Worm (Caenorhabditis elegans) whole organism, mixed stage, embryonic: ENCODE results near the gene nlp-43.

ENCODE experiments used
- M03D4.4 ChIP-seq: sonication (generic microtip); optimal IDR thresholded peaks from 2 replicates; lab custom pipeline; 2017; ENCODE audit warnings: mild to moderate bottlenecking, missing genetic modification characterization, missing compliant biosample characterization
- bed-3 ChIP-seq: fragments of 200-800 bp; sonication (Bioruptor generic); optimal IDR thresholded peaks from 3 replicates; lab custom pipeline; 2018; ENCODE audit warnings: mild to moderate bottlenecking, missing genetic modification characterization, moderate library complexity, missing compliant biosample characterization
- blmp-1 ChIP-seq: fragments of 150-350 bp; optimal IDR thresholded peaks from 2 replicates; lab custom pipeline; 2014; ENCODE audit warnings: missing biosample characterization, missing genetic modification characterization
- ceh-39 ChIP-seq: fragments of 150-350 bp; optimal IDR thresholded peaks from 2 replicates; lab custom pipeline; 2014; ENCODE audit warnings: missing biosample characterization, missing genetic modification characterization
- ceh-43 ChIP-seq: fragments of 200-800 bp; sonication (Bioruptor generic); optimal IDR thresholded peaks from 2 replicates; lab custom pipeline; 2018; ENCODE audit warnings: mild to moderate bottlenecking, missing genetic modification characterization, moderate library complexity, missing compliant biosample characterization
- ceh-83 ChIP-seq: fragments of 200-800 bp; sonication (Bioruptor generic); optimal IDR thresholded peaks from 2 replicates; lab custom pipeline; 2018; ENCODE audit warnings: mild to moderate bottlenecking, missing genetic modification characterization, missing compliant biosample characterization
- ces-1 ChIP-seq: fragments of 150-350 bp; optimal IDR thresholded peaks from 2 replicates; lab custom pipeline; 2014; ENCODE audit warnings: missing biosample characterization, missing genetic modification reagents, missing genetic modification characterization
- cnd-1 ChIP-seq: fragments of 200-800 bp; sonication (Bioruptor generic); optimal IDR thresholded peaks from 2 replicates; lab custom pipeline; 2018; ENCODE audit warnings: mild to moderate bottlenecking, missing genetic modification characterization, missing compliant biosample characterization
- drap-1 ChIP-seq: fragments of 200-800 bp; sonication (Bioruptor generic); optimal IDR thresholded peaks from 3 replicates; lab custom pipeline; 2018; ENCODE audit warnings: mild to moderate bottlenecking, missing genetic modification characterization, missing compliant biosample characterization
- elt-1 ChIP-seq: sonication (generic microtip); optimal IDR thresholded peaks from 2 replicates; lab custom pipeline; 2017; ENCODE audit warnings: missing genetic modification characterization, mild to moderate bottlenecking, missing compliant biosample characterization, antibody characterized with exemption, moderate library complexity, borderline replicate concordance; ENCODE audit not compliant: insufficient read depth
- elt-3 ChIP-seq: fragments of 150-350 bp; optimal IDR thresholded peaks from 2 replicates; lab custom pipeline; 2014; ENCODE audit warnings: missing biosample characterization, missing genetic modification characterization
- flh-1 ChIP-seq: fragments of 200-800 bp; sonication (Bioruptor generic); optimal IDR thresholded peaks from 2 replicates; lab custom pipeline; 2018; ENCODE audit warnings: mild to moderate bottlenecking, missing genetic modification characterization, moderate library complexity, missing compliant biosample characterization
- ham-2 ChIP-seq: fragments of 200-800 bp; sonication (Bioruptor generic); optimal IDR thresholded peaks from 2 replicates; lab custom pipeline; 2018; ENCODE audit warnings: mild to moderate bottlenecking, missing genetic modification characterization, missing compliant biosample characterization
- hlh-1 ChIP-seq: fragments of 150-350 bp; optimal IDR thresholded peaks from 2 replicates; lab custom pipeline; 2014; ENCODE audit warnings: missing biosample characterization, missing genetic modification reagents, missing genetic modification characterization
- lin-13 ChIP-seq: fragments of 150-350 bp; optimal IDR thresholded peaks from 2 replicates; lab custom pipeline; 2014; ENCODE audit warnings: missing biosample characterization, missing genetic modification characterization
- lin-32 ChIP-seq: fragments of 200-800 bp; sonication (Bioruptor generic); optimal IDR thresholded peaks from 2 replicates; lab custom pipeline; 2018; ENCODE audit warnings: mild to moderate bottlenecking, missing genetic modification characterization, missing compliant biosample characterization
- lsy-2 ChIP-seq: fragments of 150-350 bp; optimal IDR thresholded peaks from 2 replicates; lab custom pipeline; 2014; ENCODE audit warnings: missing biosample characterization, missing genetic modification characterization
- mab-5 ChIP-seq: fragments of 150-350 bp; optimal IDR thresholded peaks from 2 replicates; lab custom pipeline; 2014; ENCODE audit warnings: missing biosample characterization, missing genetic modification characterization
- mep-1 ChIP-seq: fragments of 150-350 bp; optimal IDR thresholded peaks from 2 replicates; lab custom pipeline; 2017; ENCODE audit warnings: missing biosample characterization, missing genetic modification reagents, missing genetic modification characterization, inconsistent platforms
- mls-2 ChIP-seq: sonication (generic microtip); optimal IDR thresholded peaks from 2 replicates; lab custom pipeline; 2016; ENCODE audit warnings: mild to moderate bottlenecking, missing genetic modification characterization, moderate library complexity, missing compliant biosample characterization
- nhr-12 ChIP-seq: fragments of 150-350 bp; optimal IDR thresholded peaks from 2 replicates; lab custom pipeline; 2014; ENCODE audit warnings: missing biosample characterization, missing genetic modification characterization
- nhr-2 ChIP-seq: fragments of 150-350 bp; optimal IDR thresholded peaks from 2 replicates; lab custom pipeline; 2014; ENCODE audit warnings: missing biosample characterization, missing genetic modification characterization
- nhr-237 ChIP-seq: fragments of 150-350 bp; optimal IDR thresholded peaks from 2 replicates; lab custom pipeline; 2014; ENCODE audit warnings: missing biosample characterization, missing genetic modification characterization
- nhr-28 ChIP-seq: fragments of 150-350 bp; optimal IDR thresholded peaks from 2 replicates; lab custom pipeline; 2014; ENCODE audit warnings: missing biosample characterization, missing genetic modification characterization
- nhr-76 ChIP-seq: sonication (generic microtip); optimal IDR thresholded peaks from 2 replicates; lab custom pipeline; 2017; ENCODE audit warnings: missing biosample characterization, missing genetic modification characterization
- pha-4 ChIP-seq: fragments of 150-350 bp; optimal IDR thresholded peaks from 2 replicates; lab custom pipeline; 2018; ENCODE audit warnings: missing biosample characterization, missing genetic modification reagents, missing genetic modification characterization
- sem-2 ChIP-seq: fragments of 200-800 bp; sonication (Bioruptor generic); optimal IDR thresholded peaks from 2 replicates; lab custom pipeline; 2018; ENCODE audit warnings: mild to moderate bottlenecking, missing genetic modification characterization, missing compliant biosample characterization
- snpc-4 ChIP-seq: fragments of 150-350 bp; optimal IDR thresholded peaks from 2 replicates; lab custom pipeline; 2014; ENCODE audit warnings: missing biosample characterization, missing genetic modification characterization
- sptf-1 ChIP-seq: sonication (generic microtip); optimal IDR thresholded peaks from 2 replicates; lab custom pipeline; 2017; ENCODE audit warnings: mild to moderate bottlenecking, missing genetic modification characterization, moderate library complexity, missing compliant biosample characterization
- tbx-8 ChIP-seq: fragments of 200-800 bp; sonication (Bioruptor generic); optimal IDR thresholded peaks from 2 replicates; lab custom pipeline; 2018; ENCODE audit warnings: mild to moderate bottlenecking, missing genetic modification characterization, moderate library complexity, missing compliant biosample characterization
- unc-120 ChIP-seq: sonication (generic microtip); optimal IDR thresholded peaks from 2 replicates; lab custom pipeline; 2017; ENCODE audit warnings: missing genetic modification characterization, missing compliant biosample characterization; ENCODE audit not compliant: poor library complexity, severe bottlenecking
- unc-39 ChIP-seq: fragments of 150-350 bp; optimal IDR thresholded peaks from 2 replicates; lab custom pipeline; 2014; ENCODE audit warnings: missing biosample characterization, missing genetic modification characterization
- unc-62 ChIP-seq: fragments of 150-350 bp; optimal IDR thresholded peaks from 2 replicates; lab custom pipeline; 2014; ENCODE audit warnings: missing biosample characterization, missing genetic modification reagents, missing genetic modification characterization
- zip-8 ChIP-seq: fragments of 150-350 bp; optimal IDR thresholded peaks from 2 replicates; lab custom pipeline; 2014; ENCODE audit warnings: missing biosample characterization, missing genetic modification characterization
- ztf-11 ChIP-seq: fragments of 150-350 bp; optimal IDR thresholded peaks from 2 replicates; lab custom pipeline; 2014; ENCODE audit warnings: missing biosample characterization, missing genetic modification characterization

Gene nlp-43

DNA sequence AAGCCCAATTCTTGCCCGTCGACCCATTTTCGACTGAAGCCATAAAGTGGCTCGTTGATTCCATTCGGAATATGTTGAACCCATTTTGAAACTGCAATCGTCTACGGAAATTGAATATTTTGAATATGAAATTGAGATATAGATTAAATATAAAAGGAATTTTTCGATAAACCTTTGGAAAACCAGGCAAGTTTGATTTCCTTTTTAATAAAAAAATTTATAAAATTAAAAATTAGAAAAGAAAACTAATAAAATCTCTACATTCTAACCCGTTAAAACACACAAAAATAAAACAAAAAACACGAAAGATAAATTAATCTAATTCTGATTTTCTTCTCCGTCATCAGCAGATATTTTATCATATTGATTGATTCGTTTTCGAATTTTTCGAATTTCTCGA lies 35.3 kb upstream of the nlp-43 start, which contains the start of gene R144.12:
TSS of gene R144.12 (minus strand) at position 101 of the 400 bp plus-strand sequence.
- no peak for TF ChIP-seq nhr-2 (tag; lab: Kevin White, UChicago)
- TF ChIP-seq elt-1 (tag; lab: Kevin White, UChicago): no peak
- no peak for TF ChIP-seq zip-8 (tag; lab: Kevin White, UChicago)
- TF ChIP-seq ceh-39: no peak
- TF ChIP-seq lin-32 (GFP tag; lab: Kevin White, UChicago): no peak
- TF ChIP-seq elt-3 (tag; lab: Kevin White, UChicago): no peak
- TF ChIP-seq M03D4.4 (tag; lab: Kevin White, UChicago): no peak
- TF ChIP-seq nhr-12: no peak

DNA sequence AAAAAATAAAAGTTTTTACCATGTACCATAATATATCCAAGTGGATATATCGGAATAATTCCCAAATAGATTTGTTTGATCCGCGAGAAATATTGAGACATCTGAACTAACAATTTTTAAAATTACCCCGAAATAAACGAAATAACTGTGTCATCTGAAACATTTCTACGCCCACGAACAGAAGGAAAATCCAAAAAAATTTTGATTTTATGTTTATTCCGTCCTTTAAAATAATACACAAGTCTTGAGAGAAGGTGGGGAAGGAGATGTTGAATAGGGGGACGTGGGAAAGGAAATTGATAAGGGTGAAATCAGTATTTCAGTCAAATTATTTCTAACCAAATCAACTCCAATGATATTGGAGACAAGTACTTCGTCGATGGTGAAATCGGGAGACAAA lies 33.5 kb upstream of the nlp-43 start, which contains the start of gene R144.11:
TSS of gene R144.11 (minus strand) at position 101 of the 400 bp plus-strand sequence.
- TF ChIP-seq nhr-237 (tag; lab: Kevin White, UChicago) (no peak), unc-39 (tag; lab: Kevin White, UChicago) (no peak), nhr-28 (tag; lab: Kevin White, UChicago) (no peak), lin-13 (no peak), cnd-1 (tag; lab: Kevin White, UChicago) (no peak), lin-32 (GFP tag; lab: Kevin White, UChicago) (no peak), zip-8 (tag; lab: Kevin White, UChicago) (no peak), nhr-12 (no peak), snpc-4 (no peak), sem-2 (no peak), nhr-2 (tag; lab: Kevin White, UChicago) (no peak), bed-3 (GFP tag; lab: Kevin White, UChicago) (no peak), hlh-1 (no peak), elt-3 (tag; lab: Kevin White, UChicago) (no peak)

DNA sequence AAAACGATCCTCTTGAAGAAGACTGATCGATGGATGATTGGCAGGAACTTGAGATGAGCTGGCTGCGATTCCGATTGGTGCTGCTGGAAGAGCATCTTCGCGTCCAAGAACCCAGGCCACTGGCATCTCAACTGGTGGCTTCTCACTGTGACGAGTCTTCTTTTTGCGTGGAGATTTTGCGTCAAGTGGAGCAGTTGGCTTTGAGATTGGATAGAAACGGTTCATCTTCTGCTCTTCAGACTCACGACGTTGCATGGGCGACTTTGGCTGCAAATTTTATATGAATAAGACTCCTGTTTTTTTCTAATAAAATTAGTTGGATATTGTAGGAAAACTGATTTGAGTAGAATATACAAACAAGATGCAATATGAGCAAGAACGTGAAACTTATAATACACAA lies 31.5 kb upstream of the nlp-43 start:
- TF ChIP-seq tbx-8 (GFP tag; lab: Kevin White, UChicago) (no peak), unc-120 (tag; lab: Kevin White, UChicago) (no peak), lsy-2 (tag; lab: Kevin White, UChicago) (no peak), sem-2 (no peak), hlh-1 (no peak), nhr-237 (tag; lab: Kevin White, UChicago) (no peak), cnd-1 (tag; lab: Kevin White, UChicago) (no peak), mep-1 (tag; lab: Kevin White, UChicago) (no peak), ceh-83 (GFP tag; lab: Kevin White, UChicago) (no peak), mls-2 (tag; lab: Kevin White, UChicago) (no peak), lin-32 (GFP tag; lab: Kevin White, UChicago) (no peak), unc-39 (tag; lab: Kevin White, UChicago) (no peak), ztf-11 (tag; lab: Kevin White, UChicago) (no peak), nhr-28 (tag; lab: Kevin White, UChicago) (no peak), flh-1 (GFP tag; lab: Kevin White, UChicago) (no peak)

DNA sequence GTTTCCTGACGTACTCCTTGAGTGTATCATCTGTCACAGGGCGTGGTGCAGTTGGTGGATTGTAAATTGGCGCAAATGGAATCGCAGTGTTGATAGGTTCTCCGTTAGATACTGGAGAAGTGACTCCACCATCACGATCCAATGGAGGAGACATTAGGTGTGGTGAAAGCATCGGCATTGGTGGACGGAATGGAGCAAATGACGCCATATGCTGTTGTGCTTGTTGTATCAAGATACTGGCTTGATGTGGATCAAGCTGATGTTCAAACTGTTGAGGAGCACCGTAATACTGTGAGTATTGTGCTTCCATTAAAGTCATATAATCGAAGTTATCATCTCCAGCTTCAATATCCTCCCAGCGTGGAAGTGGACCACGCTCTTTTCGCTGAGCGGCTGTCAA lies 29.8 kb upstream of the nlp-43 start:
- no peak for TF ChIP-seq elt-1 (tag; lab: Kevin White, UChicago)
- TF ChIP-seq ztf-11 (tag; lab: Kevin White, UChicago): no peak
- no peak for TF ChIP-seq nhr-2 (tag; lab: Kevin White, UChicago)
- TF ChIP-seq zip-8 (tag; lab: Kevin White, UChicago): no peak
- TF ChIP-seq sptf-1 (tag; lab: Kevin White, UChicago): no peak
- TF ChIP-seq lin-13: no peak
- TF ChIP-seq lin-32 (GFP tag; lab: Kevin White, UChicago): no peak
- no peak for TF ChIP-seq mls-2 (tag; lab: Kevin White, UChicago)
- TF ChIP-seq nhr-28 (tag; lab: Kevin White, UChicago): no peak
- TF ChIP-seq sem-2: no peak
- no peak for TF ChIP-seq mep-1 (tag; lab: Kevin White, UChicago)
- no peak for TF ChIP-seq M03D4.4 (tag; lab: Kevin White, UChicago)
- TF ChIP-seq mab-5 (tag; lab: Kevin White, UChicago): no peak
- TF ChIP-seq hlh-1: no peak
- TF ChIP-seq nhr-12: no peak
- TF ChIP-seq flh-1 (GFP tag; lab: Kevin White, UChicago): no peak

DNA sequence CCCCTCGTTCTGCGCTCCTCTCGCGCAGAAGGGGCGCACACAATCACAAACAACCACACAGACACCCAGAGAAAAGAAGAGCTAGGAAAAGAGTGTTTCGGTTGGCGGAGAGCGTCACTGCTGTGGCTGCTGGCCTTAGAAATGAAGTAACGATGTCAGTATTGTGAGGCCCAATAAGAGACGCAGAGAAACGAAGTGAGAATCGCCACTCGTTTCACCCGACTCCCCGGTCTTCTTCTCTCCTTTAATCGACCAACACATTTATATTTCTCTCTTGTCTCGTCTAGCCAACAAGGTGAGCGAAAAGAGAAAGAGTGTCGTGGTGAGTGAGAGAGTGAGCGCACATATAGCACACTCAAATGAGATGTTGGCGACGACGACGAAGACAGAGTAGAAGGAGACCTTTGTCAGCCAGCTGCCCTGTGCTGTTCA lies 28.3 kb upstream of the nlp-43 start:
- TF ChIP-seq nhr-76 (tag; lab: Kevin White, UChicago): no peak
- no peak for TF ChIP-seq elt-1 (tag; lab: Kevin White, UChicago)
- TF ChIP-seq blmp-1 (tag; lab: Kevin White, UChicago): peak; percentile 26
- peak; percentile 94 for TF ChIP-seq unc-62 (GFP tag; lab: Kevin White, UChicago)
- peak; percentile 89 for TF ChIP-seq mep-1 (tag; lab: Kevin White, UChicago)
- no peak for TF ChIP-seq lin-32 (GFP tag; lab: Kevin White, UChicago)
- peak; percentile 88 for TF ChIP-seq ham-2 (GFP tag; lab: Kevin White, UChicago)
- TF ChIP-seq sem-2: no peak
- peak; percentile 52 for TF ChIP-seq sptf-1 (tag; lab: Kevin White, UChicago)
- no peak for TF ChIP-seq unc-39 (tag; lab: Kevin White, UChicago)
- peak; percentile 72 for TF ChIP-seq ceh-39
- TF ChIP-seq ces-1 (GFP tag; lab: Kevin White, UChicago): peak; percentile 97
- peak; percentile 84 for TF ChIP-seq mls-2 (tag; lab: Kevin White, UChicago)
- TF ChIP-seq lsy-2 (tag; lab: Kevin White, UChicago): peak; percentile 69
- peak; percentile 78 for TF ChIP-seq ztf-11 (tag; lab: Kevin White, UChicago)
- peak; percentile 47 for TF ChIP-seq pha-4 (tag; lab: Kevin White, UChicago)
- TF ChIP-seq nhr-2 (tag; lab: Kevin White, UChicago): peak; percentile 61
- no peak for TF ChIP-seq flh-1 (GFP tag; lab: Kevin White, UChicago)
- peak; percentile 3 for TF ChIP-seq ceh-43 (GFP tag; lab: Kevin White, UChicago)
- no peak for TF ChIP-seq ceh-83 (GFP tag; lab: Kevin White, UChicago)
- TF ChIP-seq nhr-237 (tag; lab: Kevin White, UChicago): peak; percentile 63
- peak; percentile 77 for TF ChIP-seq drap-1 (GFP tag; lab: Kevin White, UChicago)
- peak; percentile 74 for TF ChIP-seq hlh-1
- TF ChIP-seq tbx-8 (GFP tag; lab: Kevin White, UChicago): peak; percentile 7
- TF ChIP-seq unc-120 (tag; lab: Kevin White, UChicago): peak; percentile 97
- TF ChIP-seq bed-3 (GFP tag; lab: Kevin White, UChicago): no peak
- no peak for TF ChIP-seq mab-5 (tag; lab: Kevin White, UChicago)
- TF ChIP-seq snpc-4: no peak
- no peak for TF ChIP-seq nhr-28 (tag; lab: Kevin White, UChicago)
